Worm (Caenorhabditis elegans) whole organism, L1 larva: Measurements from ENCODE around the gene B0001.3.

Experiments
- C04F5.9 ChIP-seq: sonication (generic microtip); optimal IDR thresholded peaks from 2 replicates; lab custom pipeline; 2016; ENCODE audit warnings: missing genetic modification characterization, missing compliant biosample characterization
- lin-13 ChIP-seq: fragments of 150-350 bp; optimal IDR thresholded peaks from 2 replicates; lab custom pipeline; 2014; ENCODE audit warnings: missing biosample characterization, missing genetic modification reagents, missing genetic modification characterization
- nhr-11 ChIP-seq: fragments of 150-350 bp; optimal IDR thresholded peaks from 2 replicates; lab custom pipeline; 2014; ENCODE audit warnings: missing biosample characterization, missing genetic modification characterization
- nhr-28 ChIP-seq: fragments of 150-350 bp; optimal IDR thresholded peaks from 2 replicates; lab custom pipeline; 2014; ENCODE audit warnings: missing biosample characterization, missing genetic modification characterization
- nhr-76 ChIP-seq: sonication (generic microtip); optimal IDR thresholded peaks from 2 replicates; lab custom pipeline; 2017; ENCODE audit warnings: missing biosample characterization, missing genetic modification characterization
- snpc-4 ChIP-seq: fragments of 150-350 bp; optimal IDR thresholded peaks from 2 replicates; lab custom pipeline; 2014; ENCODE audit warnings: missing biosample characterization, missing genetic modification characterization
- tbx-2 ChIP-seq: sonication (generic microtip); optimal IDR thresholded peaks from 2 replicates; lab custom pipeline; 2016; ENCODE audit warnings: missing genetic modification characterization, missing compliant biosample characterization
- unc-130 ChIP-seq: fragments of 150-350 bp; optimal IDR thresholded peaks from 2 replicates; lab custom pipeline; 2017; ENCODE audit warnings: missing biosample characterization, missing genetic modification characterization, inconsistent platforms
- ztf-4 ChIP-seq: fragments of 150-350 bp; optimal IDR thresholded peaks from 2 replicates; lab custom pipeline; 2014; ENCODE audit warnings: missing biosample characterization, missing genetic modification characterization

- no peak for TF ChIP-seq unc-130 (tag; lab: Kevin White, UChicago)
- TF ChIP-seq ztf-4: no peak
- TF ChIP-seq nhr-28 (tag; lab: Kevin White, UChicago): no peak
- no peak for TF ChIP-seq snpc-4
- no peak for TF ChIP-seq tbx-2 (tag; lab: Kevin White, UChicago)
- no peak for TF ChIP-seq C04F5.9 (tag; lab: Kevin White, UChicago)
- TF ChIP-seq lin-13 (GFP tag; lab: Kevin White, UChicago): no peak
- no peak for TF ChIP-seq nhr-11 (tag; lab: Kevin White, UChicago)
- no peak for TF ChIP-seq nhr-76 (tag; lab: Kevin White, UChicago)
Measured at ce11 chrIV:12157915-12158314, 12.4 kb upstream of the B0001.3 start.
